Worm (Caenorhabditis elegans) whole organism, young adult: ENCODE data around the gene nhr-20.

Source experiments
- F23B12.7 ChIP-seq: sonication (generic microtip); optimal IDR thresholded peaks from 2 replicates; lab custom pipeline; 2017; ENCODE audit warnings: missing genetic modification characterization, mild to moderate bottlenecking, missing compliant biosample characterization, antibody characterized with exemption, moderate library complexity; ENCODE audit not compliant: insufficient read depth
- K11D2.4 ChIP-seq: fragments of 200-800 bp; sonication (Bioruptor generic); IDR thresholded peaks from 2 replicates; pipeline ENCODE4 v1.3.6; 2022; ENCODE audit warnings: missing genetic modification reagents, missing genetic modification characterization, missing compliant biosample characterization
- K12H6.12 ChIP-seq: fragments of 200-800 bp; sonication (Bioruptor generic); optimal IDR thresholded peaks from 2 replicates; lab custom pipeline; 2018; ENCODE audit warnings: mild to moderate bottlenecking, missing genetic modification characterization, missing compliant biosample characterization
- T26A5.8 ChIP-seq: sonication (generic microtip); optimal IDR thresholded peaks from 2 replicates; lab custom pipeline; 2016; ENCODE audit warnings: missing genetic modification characterization, missing compliant biosample characterization
- Y95B8A.8 ChIP-seq: fragments of 200-800 bp; sonication (Bioruptor generic); IDR thresholded peaks from 2 replicates; pipeline ENCODE4 v1.3.6; 2022; ENCODE audit warnings: missing genetic modification reagents, missing genetic modification characterization, missing compliant biosample characterization
- cebp-1 ChIP-seq, 2 experiments: fragments of 200-800 bp in 1 of 2; sonication (Bioruptor generic) in 1 of 2; sonication (generic microtip) in 1 of 2; IDR thresholded peaks in 1 of 2; optimal IDR thresholded peaks in 1 of 2; 2 replicates each; pipeline versions ENCODE4 v1.3.6 to Lab custom; 2017 to 2022; ENCODE audit warnings: missing compliant biosample characterization in 2 of 2, missing genetic modification characterization in 2 of 2, mild to moderate bottlenecking in 1 of 2, missing genetic modification reagents in 1 of 2, moderate library complexity in 1 of 2
- chd-7 ChIP-seq: sonication (generic microtip); optimal IDR thresholded peaks from 2 replicates; lab custom pipeline; 2016; ENCODE audit warnings: mild to moderate bottlenecking, missing genetic modification characterization, moderate library complexity, missing compliant biosample characterization
- dpff-1 ChIP-seq: sonication (generic microtip); optimal IDR thresholded peaks from 2 replicates; lab custom pipeline; 2017; ENCODE audit warnings: mild to moderate bottlenecking, missing genetic modification characterization, missing compliant biosample characterization
- dpl-1 ChIP-seq: fragments of 150-350 bp; optimal IDR thresholded peaks from 2 replicates; lab custom pipeline; 2014; ENCODE audit warnings: missing biosample characterization, missing genetic modification reagents, missing genetic modification characterization
- ets-4 ChIP-seq: fragments of 200-800 bp; sonication (Bioruptor generic); optimal IDR thresholded peaks from 2 replicates; lab custom pipeline; 2018; ENCODE audit warnings: mild to moderate bottlenecking, missing genetic modification characterization, missing compliant biosample characterization
- hlh-12 ChIP-seq: sonication (generic microtip); optimal IDR thresholded peaks from 2 replicates; lab custom pipeline; 2016; ENCODE audit warnings: missing genetic modification characterization, missing compliant biosample characterization
- hsf-1 ChIP-seq: fragments of 200-800 bp; sonication (Bioruptor generic); IDR thresholded peaks from 2 replicates; pipeline ENCODE4 v1.3.6; 2022; ENCODE audit warnings: missing genetic modification reagents, missing genetic modification characterization, missing compliant biosample characterization
- lin-35 ChIP-seq, 3 experiments: fragments of 150-350 bp in 2 of 3; sonication (generic microtip) in 1 of 3; optimal IDR thresholded peaks; 2 replicates each; lab custom pipeline; 2014 to 2018; ENCODE audit warnings: missing biosample characterization in 3 of 3, missing genetic modification characterization in 3 of 3, missing genetic modification reagents in 3 of 3
- lin-54 ChIP-seq: fragments of 200-800 bp; sonication (Bioruptor generic); optimal IDR thresholded peaks from 2 replicates; lab custom pipeline; 2018; ENCODE audit warnings: mild to moderate bottlenecking, missing genetic modification characterization, missing compliant biosample characterization
- lir-1 ChIP-seq: fragments of 200-800 bp; sonication (Bioruptor generic); conservative IDR thresholded peaks from 2 replicates; pipeline ENCODE4 v1.3.6; 2022; ENCODE audit warnings: missing genetic modification reagents, missing genetic modification characterization, missing compliant biosample characterization
- lsl-1 ChIP-seq: fragments of 200-800 bp; sonication (Bioruptor generic); optimal IDR thresholded peaks from 2 replicates; lab custom pipeline; 2018; ENCODE audit warnings: mild to moderate bottlenecking, missing genetic modification characterization, moderate library complexity, missing compliant biosample characterization
- madf-6 ChIP-seq: fragments of 200-800 bp; sonication (Bioruptor generic); IDR thresholded peaks from 2 replicates; pipeline ENCODE4 v1.3.6; 2022; ENCODE audit warnings: missing genetic modification reagents, missing genetic modification characterization, missing compliant biosample characterization
- madf-8 ChIP-seq: fragments of 200-800 bp; sonication (Bioruptor generic); conservative IDR thresholded peaks from 2 replicates; pipeline ENCODE4 v1.3.6; 2022; ENCODE audit warnings: missing genetic modification reagents, missing genetic modification characterization, missing compliant biosample characterization
- nfya-1 ChIP-seq: sonication (generic microtip); optimal IDR thresholded peaks from 2 replicates; lab custom pipeline; 2017; ENCODE audit warnings: antibody characterized with exemption, missing compliant biosample characterization, missing genetic modification characterization, borderline replicate concordance; ENCODE audit not compliant: insufficient read depth
- nfya-2 ChIP-seq: fragments of 200-800 bp; sonication (Bioruptor generic); IDR thresholded peaks from 2 replicates; pipeline ENCODE4 v1.3.6; 2022; ENCODE audit warnings: missing genetic modification reagents, missing genetic modification characterization, missing compliant biosample characterization
- nhr-80 ChIP-seq: sonication (generic microtip); optimal IDR thresholded peaks from 2 replicates; lab custom pipeline; 2016; ENCODE audit warnings: missing genetic modification characterization, missing compliant biosample characterization
- rcor-1 ChIP-seq: fragments of 200-800 bp; sonication (Bioruptor generic); IDR thresholded peaks from 2 replicates; pipeline ENCODE4 v1.3.6; 2022; ENCODE audit warnings: missing genetic modification reagents, missing genetic modification characterization, missing compliant biosample characterization
- rec-8 ChIP-seq, 2 experiments: sonication (generic microtip); optimal IDR thresholded peaks; 2 replicates each; lab custom pipeline; 2016; ENCODE audit warnings: mild to moderate bottlenecking in 2 of 2, missing genetic modification characterization in 2 of 2, missing genetic modification reagents in 2 of 2, missing genotype in 2 of 2, missing biosample characterization in 1 of 2, missing compliant biosample characterization in 1 of 2, moderate library complexity in 1 of 2
- rpc-1 ChIP-seq, 2 experiments: fragments of 150-350 bp in 1 of 2; sonication (generic microtip) in 1 of 2; optimal IDR thresholded peaks; 2 replicates each; lab custom pipeline; 2014 to 2018; ENCODE audit warnings: missing biosample characterization in 1 of 2, missing genetic modification characterization in 1 of 2, missing genetic modification reagents in 1 of 2, missing genotype in 1 of 2
- sdz-38 ChIP-seq: sonication (generic microtip); optimal IDR thresholded peaks from 2 replicates; lab custom pipeline; 2016; ENCODE audit warnings: missing genotype, missing genetic modification characterization, missing compliant biosample characterization
- sea-2 ChIP-seq: fragments of 200-800 bp; sonication (Bioruptor generic); IDR thresholded peaks from 2 replicates; pipeline ENCODE4 v1.3.6; 2022; ENCODE audit warnings: missing genetic modification characterization, missing compliant biosample characterization
- snpc-3.4 ChIP-seq: sonication (generic microtip); optimal IDR thresholded peaks from 2 replicates; lab custom pipeline; 2017; ENCODE audit warnings: missing genetic modification characterization, mild to moderate bottlenecking, missing compliant biosample characterization, antibody characterized with exemption, moderate library complexity, missing genotype, missing genetic modification reagents
- tbp1 ChIP-seq: fragments of 200-800 bp; sonication (Bioruptor generic); optimal IDR thresholded peaks from 2 replicates; lab custom pipeline; 2018; ENCODE audit warnings: mild to moderate bottlenecking, missing genetic modification characterization, missing compliant biosample characterization
- unc-130 ChIP-seq: sonication (generic microtip); optimal IDR thresholded peaks from 2 replicates; lab custom pipeline; 2016; ENCODE audit warnings: missing genetic modification reagents, missing genetic modification characterization, missing compliant biosample characterization
- ztf-22 ChIP-seq: fragments of 200-800 bp; sonication (Bioruptor generic); optimal IDR thresholded peaks from 2 replicates; lab custom pipeline; 2018; ENCODE audit warnings: mild to moderate bottlenecking, missing genetic modification characterization, moderate library complexity, missing compliant biosample characterization
- ztf-25 ChIP-seq: fragments of 200-800 bp; sonication (Bioruptor generic); IDR thresholded peaks from 2 replicates; pipeline ENCODE4 v1.3.6; 2022; ENCODE audit warnings: missing genetic modification reagents, missing genetic modification characterization, missing compliant biosample characterization
- ztf-28 ChIP-seq: fragments of 200-800 bp; sonication (Bioruptor generic); IDR thresholded peaks from 2 replicates; pipeline ENCODE4 v1.3.6; 2022; ENCODE audit warnings: missing genetic modification reagents, missing genetic modification characterization, missing compliant biosample characterization
- ztf-3 ChIP-seq: fragments of 200-800 bp; sonication (Bioruptor generic); optimal IDR thresholded peaks from 2 replicates; lab custom pipeline; 2018; ENCODE audit warnings: mild to moderate bottlenecking, missing genetic modification characterization, missing compliant biosample characterization

nhr-20 gene

DNA sequence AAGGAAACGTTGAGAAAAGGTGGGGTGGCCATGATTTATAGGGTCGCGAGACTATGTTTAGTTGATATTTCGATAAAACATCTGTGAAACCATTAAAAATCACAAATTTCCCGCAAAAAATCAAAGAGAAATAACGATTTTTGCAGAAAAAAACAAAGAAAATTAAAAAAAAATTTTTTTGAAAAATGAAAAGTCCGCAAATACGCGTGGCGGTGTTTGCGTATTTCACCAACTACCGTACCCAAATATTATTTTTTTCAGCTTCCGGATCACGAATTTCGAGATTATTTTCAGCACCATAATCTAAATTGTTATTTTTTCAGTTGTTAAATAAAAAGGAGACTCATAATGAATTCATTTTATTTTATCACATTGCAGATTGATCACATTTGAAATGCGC, 2.9 kb downstream of the nhr-20 start (continued):
- no peak for TF ChIP-seq tbp1
- no peak for TF ChIP-seq hlh-12 (tag; lab: Kevin White, UChicago)

ce11 chrIII:4228841-4229240, 4.2 kb downstream of the nhr-20 start, which contains the start of gene F43C1.5:
Gene F43C1.5 (plus strand): TSS chrIII:4229141.
- TF ChIP-seq ztf-22 (no peak), K11D2.4 (GFP tag; lab: Robert Waterston, UW) (no peak), snpc-3.4 (no peak), madf-6 (GFP tag; lab: Robert Waterston, UW) (no peak), F23B12.7 (no peak), ztf-28 (GFP tag; lab: Robert Waterston, UW) (no peak), K12H6.12 (no peak), ztf-25 (no peak), cebp-1 (GFP tag; IDR thresholded peaks at IDR 0.05; lab: Robert Waterston, UW) (no peak), cebp-1 (tag; optimal IDR thresholded peaks at IDR 0.05; lab: Kevin White, UChicago) (no peak), unc-130 (no peak), ztf-3 (GFP tag; lab: Kevin White, UChicago) (no peak)

ce11 chrIII:4228008-4228407, 5.0 kb downstream of the nhr-20 start, which contains the start of gene mpk-1:
Gene mpk-1 (minus strand): TSS chrIII:4228108.
- no peak for TF ChIP-seq lin-35 (GFP tag; optimal IDR thresholded peaks at IDR 0.05; lab: Kevin White, UChicago)
- TF ChIP-seq nfya-2 = no peak
- no peak for TF ChIP-seq rcor-1 (GFP tag; lab: Robert Waterston, UW)
- TF ChIP-seq ztf-25 = no peak
- TF ChIP-seq ets-4 = no peak
- no peak for TF ChIP-seq dpl-1
- no peak for TF ChIP-seq T26A5.8 (tag; lab: Kevin White, UChicago)
- TF ChIP-seq lin-54 (GFP tag; lab: Kevin White, UChicago) = no peak
- TF ChIP-seq snpc-3.4 = no peak
- no peak for TF ChIP-seq Y95B8A.8 (GFP tag; lab: Robert Waterston, UW)
- TF ChIP-seq lsl-1 (GFP tag; lab: Kevin White, UChicago) = no peak
- TF ChIP-seq madf-8 (GFP tag; lab: Robert Waterston, UW) = no peak

- TF ChIP-seq sea-2 (GFP tag; lab: Robert Waterston, UW) (no peak), sdz-38 (tag; lab: Kevin White, UChicago) (no peak), nhr-80 (peak; percentile 65), nfya-1 (no peak)
These were observed 5.7 kb downstream of the nhr-20 start for ce11 chrIII:4227363-4227762.

ce11 chrIII:4224722-4225121, 8.3 kb downstream of the nhr-20 start:
- TF ChIP-seq sea-2 (GFP tag; lab: Robert Waterston, UW) (no peak), rpc-1 (optimal IDR thresholded peaks at IDR 0.05; lab: Kevin White, UChicago) (no peak), rpc-1 (tag; optimal IDR thresholded peaks at IDR 0.05; lab: Kevin White, UChicago) (no peak), unc-130 (no peak), hsf-1 (GFP tag; lab: Robert Waterston, UW) (no peak), madf-8 (GFP tag; lab: Robert Waterston, UW) (no peak), dpff-1 (tag; lab: Kevin White, UChicago) (no peak), chd-7 (tag; lab: Kevin White, UChicago) (no peak), rec-8 (tag; optimal IDR thresholded peaks at IDR 0.05; lab: Kevin White, UChicago) (no peak), lir-1 (no peak)
- TF ChIP-seq, all 124 proteins: peak for 0
